Worm (Caenorhabditis elegans) whole organism, L1 larva: Measurements from ENCODE around the gene trpa-1.

ENCODE experiments used
- C04F5.9 ChIP-seq: sonication (generic microtip); optimal IDR thresholded peaks from 2 replicates; lab custom pipeline; 2016; ENCODE audit warnings: missing genetic modification characterization, missing compliant biosample characterization
- C16A3.4 ChIP-seq: fragments of 150-350 bp; optimal IDR thresholded peaks from 2 replicates; lab custom pipeline; 2014; ENCODE audit warnings: missing biosample characterization, missing genetic modification characterization
- C34B4.2 ChIP-seq: sonication (generic microtip); optimal IDR thresholded peaks from 2 replicates; lab custom pipeline; 2017; ENCODE audit warnings: mild to moderate bottlenecking, missing genetic modification characterization, missing compliant biosample characterization
- Y116A8C.19 ChIP-seq: sonication (generic microtip); optimal IDR thresholded peaks from 2 replicates; lab custom pipeline; 2016; ENCODE audit warnings: missing compliant biosample characterization, missing genetic modification characterization, borderline replicate concordance
- ceh-63 ChIP-seq: fragments of 200-800 bp; sonication (Bioruptor generic); optimal IDR thresholded peaks from 2 replicates; lab custom pipeline; 2018; ENCODE audit warnings: mild to moderate bottlenecking, missing genetic modification characterization, missing compliant biosample characterization
- ceh-8 ChIP-seq: fragments of 200-800 bp; sonication (Bioruptor generic); optimal IDR thresholded peaks from 2 replicates; lab custom pipeline; 2018; ENCODE audit warnings: mild to moderate bottlenecking, missing genetic modification characterization, moderate library complexity, missing compliant biosample characterization
- ceh-88 ChIP-seq: fragments of 200-800 bp; sonication (Bioruptor generic); IDR thresholded peaks from 2 replicates; pipeline ENCODE4 v1.3.6; 2022; ENCODE audit warnings: missing genetic modification characterization, missing compliant biosample characterization
- ces-1 ChIP-seq: fragments of 150-350 bp; optimal IDR thresholded peaks from 2 replicates; lab custom pipeline; 2014; ENCODE audit warnings: missing biosample characterization, missing genetic modification reagents, missing genetic modification characterization
- efl-1 ChIP-seq, 4 experiments: fragments of 150-350 bp; optimal IDR thresholded peaks in 3 of 4; peaks in 1 of 4; 1 replicate in 1 of 4; 2 replicates in 3 of 4; lab custom pipeline; 2014; ENCODE audit warnings: missing biosample characterization in 2 of 4, missing genetic modification characterization in 2 of 4, missing genetic modification reagents in 2 of 4
- efl-3 ChIP-seq: fragments of 200-800 bp; sonication (Bioruptor generic); optimal IDR thresholded peaks from 2 replicates; lab custom pipeline; 2018; ENCODE audit warnings: mild to moderate bottlenecking, missing genetic modification characterization, missing compliant biosample characterization
- egl-13 ChIP-seq: sonication (generic microtip); optimal IDR thresholded peaks from 2 replicates; lab custom pipeline; 2016; ENCODE audit warnings: missing genotype, missing genetic modification reagents, missing genetic modification characterization, missing compliant biosample characterization
- egl-27 ChIP-seq, 2 experiments: fragments of 150-350 bp in 1 of 2; sonication (generic microtip); optimal IDR thresholded peaks; 3 replicates each; lab custom pipeline; 2017 to 2018; ENCODE audit warnings: missing biosample characterization in 2 of 2, missing genetic modification characterization in 2 of 2, missing genetic modification reagents in 2 of 2
- elt-2 ChIP-seq: sonication (generic microtip); optimal IDR thresholded peaks from 2 replicates; lab custom pipeline; 2016; ENCODE audit warnings: missing genetic modification characterization, mild to moderate bottlenecking, inconsistent platforms, missing compliant biosample characterization, missing genetic modification reagents
- elt-3 ChIP-seq, 6 experiments: fragments of 150-350 bp in 1 of 6; sonication (generic microtip); optimal IDR thresholded peaks; 2 replicates each; lab custom pipeline; 2017 to 2018; ENCODE audit warnings: missing biosample characterization in 6 of 6, missing genetic modification characterization in 6 of 6, inconsistent platforms in 1 of 6
- fkh-4 ChIP-seq: sonication (generic microtip); optimal IDR thresholded peaks from 2 replicates; lab custom pipeline; 2016; ENCODE audit warnings: missing compliant biosample characterization, missing genetic modification characterization, borderline replicate concordance
- fkh-8 ChIP-seq: sonication (generic microtip); optimal IDR thresholded peaks from 2 replicates; lab custom pipeline; 2016; ENCODE audit warnings: mild to moderate bottlenecking, missing genetic modification characterization, missing compliant biosample characterization
- fos-1 ChIP-seq: fragments of 150-350 bp; optimal IDR thresholded peaks from 2 replicates; lab custom pipeline; 2014; ENCODE audit warnings: missing biosample characterization, missing genetic modification characterization
- grh-1 ChIP-seq: fragments of 200-800 bp; sonication (Bioruptor generic); IDR thresholded peaks from 2 replicates; pipeline ENCODE4 v1.3.6; 2022; ENCODE audit warnings: missing genetic modification reagents, missing genetic modification characterization, missing compliant biosample characterization
- hlh-4 ChIP-seq: sonication (generic microtip); optimal IDR thresholded peaks from 2 replicates; lab custom pipeline; 2016; ENCODE audit warnings: mild to moderate bottlenecking, missing genetic modification characterization, missing compliant biosample characterization
- hpl-2 ChIP-seq: fragments of 150-350 bp; optimal IDR thresholded peaks from 2 replicates; lab custom pipeline; 2014; ENCODE audit warnings: missing biosample characterization, missing genetic modification reagents, missing genetic modification characterization
- isw-1 ChIP-seq: fragments of 200-800 bp; sonication (Bioruptor generic); IDR thresholded peaks from 2 replicates; pipeline ENCODE4 v1.3.6; 2022; ENCODE audit warnings: missing genetic modification characterization, missing compliant biosample characterization
- jun-1 ChIP-seq: fragments of 150-350 bp; optimal IDR thresholded peaks from 2 replicates; lab custom pipeline; 2014; ENCODE audit warnings: missing biosample characterization, missing genetic modification reagents, missing genetic modification characterization
- lin-15B ChIP-seq: fragments of 150-350 bp; sonication (generic microtip); optimal IDR thresholded peaks from 3 replicates; lab custom pipeline; 2014; ENCODE audit warnings: missing biosample characterization, missing genetic modification characterization
- lsy-2 ChIP-seq, 2 experiments: fragments of 150-350 bp; optimal IDR thresholded peaks; 2 replicates each; lab custom pipeline; 2014; ENCODE audit warnings: missing biosample characterization in 2 of 2, missing genetic modification characterization in 2 of 2
- mab-9 ChIP-seq: fragments of 200-800 bp; sonication (Bioruptor generic); IDR thresholded peaks from 2 replicates; pipeline ENCODE4 v1.3.6; 2022; ENCODE audit warnings: missing genetic modification reagents, missing genetic modification characterization, missing compliant biosample characterization
- nhr-11 ChIP-seq: fragments of 150-350 bp; optimal IDR thresholded peaks from 2 replicates; lab custom pipeline; 2014; ENCODE audit warnings: missing biosample characterization, missing genetic modification characterization
- nhr-12 ChIP-seq: sonication (generic microtip); optimal IDR thresholded peaks from 2 replicates; lab custom pipeline; 2017; ENCODE audit warnings: missing biosample characterization, missing genetic modification characterization
- nhr-19 ChIP-seq: fragments of 200-800 bp; sonication (Bioruptor generic); conservative IDR thresholded peaks from 2 replicates; pipeline ENCODE4 v1.3.6; 2022; ENCODE audit warnings: missing genetic modification characterization, missing compliant biosample characterization
- nhr-28 ChIP-seq: fragments of 150-350 bp; optimal IDR thresholded peaks from 2 replicates; lab custom pipeline; 2014; ENCODE audit warnings: missing biosample characterization, missing genetic modification characterization
- nhr-47 ChIP-seq: sonication (generic microtip); optimal IDR thresholded peaks from 2 replicates; lab custom pipeline; 2016; ENCODE audit warnings: mild to moderate bottlenecking, missing genetic modification characterization, moderate library complexity, missing compliant biosample characterization
- nhr-71 ChIP-seq: sonication (generic microtip); optimal IDR thresholded peaks from 2 replicates; lab custom pipeline; 2016; ENCODE audit warnings: mild to moderate bottlenecking, missing genetic modification characterization, moderate library complexity, missing compliant biosample characterization
- nhr-90 ChIP-seq: sonication (generic microtip); optimal IDR thresholded peaks from 2 replicates; lab custom pipeline; 2016; ENCODE audit warnings: mild to moderate bottlenecking, missing genetic modification characterization, missing compliant biosample characterization; ENCODE audit not compliant: poor library complexity
- pag-3 ChIP-seq: sonication (generic microtip); optimal IDR thresholded peaks from 2 replicates; lab custom pipeline; 2017; ENCODE audit warnings: missing genetic modification characterization, mild to moderate bottlenecking, missing compliant biosample characterization, antibody characterized with exemption, borderline replicate concordance; ENCODE audit not compliant: insufficient read depth
- pqm-1 ChIP-seq: sonication (generic microtip); optimal IDR thresholded peaks from 3 replicates; lab custom pipeline; 2017; ENCODE audit warnings: missing biosample characterization, missing genetic modification characterization
- rnt-1 ChIP-seq: sonication (generic microtip); optimal IDR thresholded peaks from 2 replicates; lab custom pipeline; 2016; ENCODE audit warnings: mild to moderate bottlenecking, missing genetic modification characterization, moderate library complexity, missing compliant biosample characterization
- skn-1 ChIP-seq: fragments of 150-350 bp; optimal IDR thresholded peaks from 2 replicates; lab custom pipeline; 2014; ENCODE audit warnings: missing biosample characterization, missing genetic modification characterization
- snpc-4 ChIP-seq: fragments of 150-350 bp; optimal IDR thresholded peaks from 2 replicates; lab custom pipeline; 2014; ENCODE audit warnings: missing biosample characterization, missing genetic modification characterization
- snu-23 ChIP-seq: sonication (generic microtip); optimal IDR thresholded peaks from 2 replicates; lab custom pipeline; 2016; ENCODE audit warnings: missing genetic modification characterization, missing compliant biosample characterization
- sox-4 ChIP-seq: sonication (generic microtip); optimal IDR thresholded peaks from 2 replicates; lab custom pipeline; 2016; ENCODE audit warnings: missing genetic modification characterization, missing compliant biosample characterization
- sptf-1 ChIP-seq: fragments of 150-350 bp; optimal IDR thresholded peaks from 2 replicates; lab custom pipeline; 2014; ENCODE audit warnings: missing biosample characterization, missing genetic modification characterization
- sup-37 ChIP-seq: fragments of 200-800 bp; sonication (Bioruptor generic); optimal IDR thresholded peaks from 2 replicates; lab custom pipeline; 2018; ENCODE audit warnings: mild to moderate bottlenecking, missing genetic modification characterization, missing compliant biosample characterization
- swsn-7 ChIP-seq: sonication (generic microtip); optimal IDR thresholded peaks from 2 replicates; lab custom pipeline; 2016; ENCODE audit warnings: missing genetic modification characterization, missing compliant biosample characterization
- tbx-2 ChIP-seq: sonication (generic microtip); optimal IDR thresholded peaks from 2 replicates; lab custom pipeline; 2016; ENCODE audit warnings: missing genetic modification characterization, missing compliant biosample characterization
- tlp-1 ChIP-seq: fragments of 150-350 bp; optimal IDR thresholded peaks from 2 replicates; lab custom pipeline; 2014; ENCODE audit warnings: missing biosample characterization, missing genetic modification characterization
- unc-130 ChIP-seq: fragments of 150-350 bp; optimal IDR thresholded peaks from 2 replicates; lab custom pipeline; 2017; ENCODE audit warnings: missing biosample characterization, missing genetic modification characterization, inconsistent platforms
- unc-30 ChIP-seq: sonication (generic microtip); optimal IDR thresholded peaks from 2 replicates; lab custom pipeline; 2017; ENCODE audit warnings: missing biosample characterization, missing genetic modification characterization
- unc-86 ChIP-seq: sonication (generic microtip); optimal IDR thresholded peaks from 2 replicates; lab custom pipeline; 2016; ENCODE audit warnings: missing genetic modification characterization, missing compliant biosample characterization
- xbp-1 ChIP-seq: sonication (generic microtip); optimal IDR thresholded peaks from 2 replicates; lab custom pipeline; 2016; ENCODE audit warnings: missing genetic modification characterization, missing compliant biosample characterization
- zag-1 ChIP-seq: fragments of 150-350 bp; optimal IDR thresholded peaks from 2 replicates; lab custom pipeline; 2014; ENCODE audit warnings: missing biosample characterization, missing genetic modification characterization
- zip-4 ChIP-seq: fragments of 200-800 bp; sonication (Bioruptor generic); optimal IDR thresholded peaks from 2 replicates; lab custom pipeline; 2018; ENCODE audit warnings: mild to moderate bottlenecking, missing genetic modification characterization, moderate library complexity, missing compliant biosample characterization
- ztf-4 ChIP-seq: fragments of 150-350 bp; optimal IDR thresholded peaks from 2 replicates; lab custom pipeline; 2014; ENCODE audit warnings: missing biosample characterization, missing genetic modification characterization

Gene trpa-1

DNA sequence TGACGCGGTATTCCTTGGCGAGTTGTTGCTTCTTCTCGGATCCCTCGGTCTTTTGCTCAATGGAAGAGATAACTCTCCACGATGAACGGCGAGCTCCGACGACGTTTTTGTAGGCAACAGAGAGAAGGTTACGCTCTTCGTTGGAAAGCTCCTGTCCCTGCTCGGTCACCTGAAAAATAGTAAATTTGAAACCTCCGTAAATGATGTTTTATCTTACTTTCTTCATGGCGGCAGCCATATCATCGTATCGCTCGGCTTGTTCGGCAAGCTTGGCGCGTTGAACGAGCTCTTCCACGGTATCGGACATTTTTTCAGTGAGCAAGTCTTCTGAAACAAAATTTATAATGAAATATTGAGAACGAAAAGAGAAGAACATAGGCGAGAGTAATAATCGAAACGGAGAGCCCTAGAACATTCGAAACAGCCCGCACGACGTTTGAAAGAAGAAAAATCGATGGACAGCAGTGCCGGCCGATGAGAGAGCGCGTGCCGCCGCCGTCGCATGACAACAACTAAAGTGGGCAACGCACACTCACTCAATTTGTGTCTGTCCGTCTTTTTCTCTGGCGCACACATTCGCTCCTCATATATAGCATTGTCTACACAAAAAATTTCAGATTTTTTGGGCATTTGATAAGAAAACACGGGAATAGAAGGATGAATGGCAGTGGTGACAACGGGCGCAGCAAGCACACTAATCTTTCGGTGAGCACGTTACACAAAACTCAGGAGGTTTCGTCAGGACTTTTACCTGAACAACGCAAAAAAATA is 42.5 kb upstream of the trpa-1 start, which contains the start of the genes par-5 and M117.3 (continued):
- TF ChIP-seq xbp-1 (tag; lab: Kevin White, UChicago) (peak; percentile 54), nhr-12 (no peak), hpl-2 (GFP tag; lab: Kevin White, UChicago) (no peak), C16A3.4 (tag; lab: Kevin White, UChicago) (peak; percentile 53), nhr-71 (tag; lab: Kevin White, UChicago) (peak; percentile 83), pag-3 (tag; lab: Kevin White, UChicago) (no peak), ces-1 (GFP tag; lab: Kevin White, UChicago) (no peak), nhr-11 (no peak), unc-30 (tag; lab: Kevin White, UChicago) (no peak), isw-1 (GFP tag; lab: Robert Waterston, UW) (peak; percentile 74), snu-23 (GFP tag; lab: Kevin White, UChicago) (peak; percentile 84), lin-15B (tag; lab: Kevin White, UChicago) (no peak), fkh-4 (tag; lab: Kevin White, UChicago) (no peak), sptf-1 (tag; lab: Kevin White, UChicago) (no peak), tlp-1 (tag; lab: Kevin White, UChicago) (no peak), jun-1 (tag; lab: Kevin White, UChicago) (peak; percentile 44), tbx-2 (tag; lab: Kevin White, UChicago) (peak; percentile 71), nhr-47 (tag; lab: Kevin White, UChicago) (peak; percentile 79), elt-3 (tag; optimal IDR thresholded peaks at IDR 0.05; lab: Kevin White, UChicago) (no peak), grh-1 (GFP tag; lab: Robert Waterston, UW) (no peak), elt-2 (tag; lab: Kevin White, UChicago) (peak; percentile 64), pqm-1 (tag; lab: Kevin White, UChicago) (no peak), hlh-4 (no peak), mab-9 (GFP tag; lab: Robert Waterston, UW) (peak; percentile 66; the same call in 1 of the 2 replicates), unc-86 (tag; lab: Kevin White, UChicago) (peak; percentile 72), unc-130 (tag; lab: Kevin White, UChicago) (peak; percentile 28), egl-13 (tag; lab: Kevin White, UChicago) (peak; percentile 68), skn-1 (tag; lab: Kevin White, UChicago) (peak; percentile 14), rnt-1 (peak; percentile 36), ceh-88 (GFP tag; lab: Robert Waterston, UW) (peak; percentile 48; the same call in 1 of the 2 replicates), nhr-28 (tag; lab: Kevin White, UChicago) (no peak), Y116A8C.19 (no peak), fos-1 (peak; percentile 59), nhr-19 (GFP tag; lab: Robert Waterston, UW) (peak; percentile 46), sup-37 (GFP tag; lab: Kevin White, UChicago) (no peak), egl-27 (tag; optimal IDR thresholded peaks at IDR 0.05; lab: Kevin White, UChicago) (no peak), ztf-4 (tag; lab: Kevin White, UChicago) (peak; percentile 62), C34B4.2 (no peak), efl-1 (optimal IDR thresholded peaks at IDR 0.05; lab: Kevin White, UChicago) (peak; percentile 53 to 62), efl-1 (GFP tag; optimal IDR thresholded peaks at IDR 0.05 in 1 of 2; lab: Kevin White, UChicago) (peak; percentile 57 to 90), swsn-7 (tag; lab: Kevin White, UChicago) (peak; percentile 72), lsy-2 (tag; optimal IDR thresholded peaks at IDR 0.05; lab: Kevin White, UChicago) (peak; percentile 42 to 76), zip-4 (GFP tag; lab: Kevin White, UChicago) (no peak), fkh-8 (tag; lab: Kevin White, UChicago) (peak; percentile 94), C04F5.9 (tag; lab: Kevin White, UChicago) (no peak), sox-4 (tag; lab: Kevin White, UChicago) (no peak), snpc-4 (tag; lab: Kevin White, UChicago) (no peak), efl-3 (GFP tag; lab: Kevin White, UChicago) (no peak), ceh-8 (peak; percentile 40), zag-1 (no peak), ceh-63 (GFP tag; lab: Kevin White, UChicago) (no peak), nhr-90 (tag; lab: Kevin White, UChicago) (peak; percentile 21)
